Fruit fly (Drosophila melanogaster) whole organism, embryonic: ENCODE measurements around the gene bnl.

Experiments
- Antp ChIP-seq: fragments of 200-800 bp; sonication (Bioruptor generic); optimal IDR thresholded peaks from 3 replicates; lab custom pipeline; 2016; ENCODE audit warnings: missing biosample characterization, missing genetic modification characterization
- CG10209 ChIP-seq: fragments of 200-800 bp; sonication (Bioruptor generic); optimal IDR thresholded peaks from 3 replicates; lab custom pipeline; 2017; ENCODE audit warnings: missing biosample characterization, mild to moderate bottlenecking, missing genetic modification characterization, missing genetic modification reagents
- CG10274 ChIP-seq: fragments of 200-800 bp; sonication (Bioruptor generic); optimal IDR thresholded peaks from 3 replicates; lab custom pipeline; 2017; ENCODE audit warnings: missing biosample characterization, mild to moderate bottlenecking, missing genetic modification characterization
- CG11093 ChIP-seq: fragments of 200-800 bp; sonication (Bioruptor generic); IDR thresholded peaks from 3 replicates; pipeline ENCODE4 v1.3.6; 2022; ENCODE audit warnings: missing biosample characterization, missing genetic modification characterization
- CG11398 ChIP-seq: fragments of 200-800 bp; sonication (Bioruptor generic); optimal IDR thresholded peaks from 2 replicates; lab custom pipeline; 2016; ENCODE audit warnings: missing biosample characterization, missing genetic modification characterization
- CG12104 ChIP-seq: fragments of 200-800 bp; sonication (Bioruptor generic); optimal IDR thresholded peaks from 3 replicates; lab custom pipeline; 2016; ENCODE audit warnings: missing biosample characterization, missing genetic modification characterization
- CG12299 ChIP-seq: fragments of 200-800 bp; sonication (Bioruptor generic); optimal IDR thresholded peaks from 2 replicates; lab custom pipeline; 2018; ENCODE audit warnings: missing biosample characterization, mild to moderate bottlenecking, missing genetic modification characterization
- CG12391 ChIP-seq: fragments of 200-800 bp; sonication (Bioruptor generic); optimal IDR thresholded peaks from 3 replicates; lab custom pipeline; 2018; ENCODE audit warnings: missing biosample characterization, mild to moderate bottlenecking, missing genetic modification characterization, moderate library complexity
- CG15514 ChIP-seq: fragments of 200-800 bp; sonication (Bioruptor generic); optimal IDR thresholded peaks from 3 replicates; lab custom pipeline; 2017; ENCODE audit warnings: missing biosample characterization, missing genetic modification characterization, mild to moderate bottlenecking, moderate library complexity, missing genetic modification reagents
- CG18262 ChIP-seq: fragments of 200-800 bp; optimal IDR thresholded peaks from 3 replicates; lab custom pipeline; 2019; ENCODE audit warnings: missing biosample characterization, mild to moderate bottlenecking, missing genetic modification characterization, moderate library complexity
- CG18619 ChIP-seq: fragments of 200-800 bp; sonication (Bioruptor generic); optimal IDR thresholded peaks from 3 replicates; lab custom pipeline; 2017; ENCODE audit warnings: missing biosample characterization, mild to moderate bottlenecking, missing genetic modification characterization
- CG2116 ChIP-seq: fragments of 200-800 bp; sonication (Bioruptor generic); optimal IDR thresholded peaks from 3 replicates; lab custom pipeline; 2018; ENCODE audit warnings: missing biosample characterization, mild to moderate bottlenecking, missing genetic modification characterization
- CG2199 ChIP-seq: fragments of 200-800 bp; sonication (Bioruptor generic); IDR thresholded peaks from 3 replicates; pipeline ENCODE4 v1.3.6; 2022; ENCODE audit warnings: missing biosample characterization, missing genetic modification characterization
- CG3281 ChIP-seq: fragments of 200-800 bp; sonication (Bioruptor generic); optimal IDR thresholded peaks from 3 replicates; lab custom pipeline; 2017; ENCODE audit warnings: missing biosample characterization, mild to moderate bottlenecking, missing genetic modification characterization
- CG34422 ChIP-seq: fragments of 200-800 bp; sonication (Bioruptor generic); IDR thresholded peaks from 3 replicates; pipeline ENCODE4 v1.3.6; 2022; ENCODE audit warnings: missing biosample characterization, missing genetic modification characterization
- CG3838 ChIP-seq: fragments of 200-800 bp; sonication (Bioruptor generic); optimal IDR thresholded peaks from 3 replicates; lab custom pipeline; 2016; ENCODE audit warnings: missing biosample characterization, missing genetic modification characterization
- CG4820 ChIP-seq: fragments of 200-800 bp; sonication (Bioruptor generic); optimal IDR thresholded peaks from 3 replicates; lab custom pipeline; 2016; ENCODE audit warnings: missing biosample characterization, missing genetic modification characterization
- CG6654 ChIP-seq: fragments of 200-800 bp; sonication (Bioruptor generic); optimal IDR thresholded peaks from 2 replicates; lab custom pipeline; 2017; ENCODE audit warnings: missing biosample characterization, mild to moderate bottlenecking, missing genetic modification characterization
- CG6791 ChIP-seq: fragments of 200-800 bp; sonication (Bioruptor generic); IDR thresholded peaks from 3 replicates; pipeline ENCODE4 v1.3.6; 2022; ENCODE audit warnings: missing biosample characterization, missing genetic modification characterization; ENCODE audit not compliant: partially characterized antibody
- CG6854 ChIP-seq: fragments of 200-800 bp; sonication (Bioruptor generic); optimal IDR thresholded peaks from 3 replicates; lab custom pipeline; 2017; ENCODE audit warnings: missing biosample characterization, mild to moderate bottlenecking, missing genetic modification characterization
- CG7786 ChIP-seq: fragments of 200-800 bp; sonication (Bioruptor generic); optimal IDR thresholded peaks from 2 replicates; lab custom pipeline; 2016; ENCODE audit warnings: missing biosample characterization, missing genetic modification characterization
- CG8924 ChIP-seq: fragments of 200-800 bp; optimal IDR thresholded peaks from 3 replicates; lab custom pipeline; 2019; ENCODE audit warnings: missing biosample characterization, mild to moderate bottlenecking, missing genetic modification characterization, moderate library complexity
- Dbx ChIP-seq: fragments of 200-800 bp; sonication (Bioruptor generic); IDR thresholded peaks from 3 replicates; pipeline ENCODE4 v1.3.6; 2022; ENCODE audit warnings: missing biosample characterization, missing genetic modification characterization
- Hey ChIP-seq: fragments of 200-800 bp; sonication (Bioruptor generic); optimal IDR thresholded peaks from 3 replicates; lab custom pipeline; 2018; ENCODE audit warnings: missing biosample characterization, mild to moderate bottlenecking, missing genetic modification characterization
- Hsf ChIP-seq: fragments of 200-800 bp; sonication (Bioruptor generic); optimal IDR thresholded peaks from 3 replicates; lab custom pipeline; 2016; ENCODE audit warnings: missing biosample characterization, missing genetic modification characterization
- Lpt ChIP-seq: fragments of >200 bp; optimal IDR thresholded peaks from 2 replicates; lab custom pipeline; 2018; ENCODE audit warnings: missing biosample characterization, missing genetic modification characterization
- MESR4 ChIP-seq: fragments of 200-800 bp; sonication (Bioruptor generic); optimal IDR thresholded peaks from 2 replicates; lab custom pipeline; 2018; ENCODE audit warnings: missing biosample characterization, mild to moderate bottlenecking, missing genetic modification characterization, moderate library complexity
- Mes4 ChIP-seq: fragments of 200-800 bp; sonication (Bioruptor generic); optimal IDR thresholded peaks from 2 replicates; lab custom pipeline; 2016; ENCODE audit warnings: missing biosample characterization, missing genetic modification characterization
- Nf-YB ChIP-seq: fragments of 200-800 bp; sonication (Bioruptor generic); optimal IDR thresholded peaks from 3 replicates; lab custom pipeline; 2019; ENCODE audit warnings: missing biosample characterization, mild to moderate bottlenecking, missing genetic modification characterization, moderate library complexity
- NfI ChIP-seq: fragments of 200-800 bp; sonication (Bioruptor generic); optimal IDR thresholded peaks from 3 replicates; lab custom pipeline; 2018; ENCODE audit warnings: missing biosample characterization, mild to moderate bottlenecking, missing genetic modification characterization, moderate library complexity
- Pdp1 ChIP-seq, 2 experiments: fragments of 200-800 bp; sonication (Bioruptor generic); optimal IDR thresholded peaks; 3 replicates each; lab custom pipeline; 2016; ENCODE audit warnings: missing biosample characterization in 2 of 2, missing genetic modification characterization in 2 of 2, mild to moderate bottlenecking in 1 of 2, moderate library complexity in 1 of 2
- Sox102F ChIP-seq: fragments of 200-800 bp; sonication (Bioruptor generic); optimal IDR thresholded peaks from 2 replicates; lab custom pipeline; 2018; ENCODE audit warnings: missing biosample characterization, mild to moderate bottlenecking, missing genetic modification characterization, moderate library complexity
- Sry-β ChIP-seq: fragments of 200-800 bp; sonication (Bioruptor generic); optimal IDR thresholded peaks from 2 replicates; lab custom pipeline; 2018; ENCODE audit warnings: missing biosample characterization, mild to moderate bottlenecking, missing genetic modification characterization, moderate library complexity
- Xrp1 ChIP-seq: fragments of 200-800 bp; sonication (Bioruptor generic); IDR thresholded peaks from 2 replicates; pipeline ENCODE4 v1.3.6; 2022; ENCODE audit warnings: missing biosample characterization, missing genetic modification characterization
- ab ChIP-seq: fragments of 200-800 bp; sonication (Bioruptor generic); optimal IDR thresholded peaks from 2 replicates; lab custom pipeline; 2016; ENCODE audit warnings: missing biosample characterization, missing genetic modification characterization
- bowl ChIP-seq: fragments of 200-800 bp; sonication (Bioruptor generic); IDR thresholded peaks from 2 replicates; pipeline ENCODE4 v1.3.6; 2022; ENCODE audit warnings: missing biosample characterization, missing genetic modification characterization
- cad ChIP-seq: fragments of >200 bp; optimal IDR thresholded peaks from 2 replicates; lab custom pipeline; 2017; ENCODE audit warnings: missing biosample characterization, missing genetic modification characterization
- disco-r ChIP-seq: fragments of 200-800 bp; sonication (Bioruptor generic); optimal IDR thresholded peaks from 2 replicates; lab custom pipeline; 2016; ENCODE audit warnings: missing biosample characterization, missing genetic modification characterization
- ems ChIP-seq: fragments of 200-800 bp; sonication (Bioruptor generic); optimal IDR thresholded peaks from 3 replicates; lab custom pipeline; 2016; ENCODE audit warnings: missing biosample characterization, missing genetic modification characterization
- fd102C ChIP-seq: fragments of 200-800 bp; sonication (Bioruptor generic); optimal IDR thresholded peaks from 2 replicates; lab custom pipeline; 2018; ENCODE audit warnings: missing biosample characterization, mild to moderate bottlenecking, missing genetic modification characterization, moderate library complexity
- gem ChIP-seq: fragments of 200-800 bp; sonication (Bioruptor generic); optimal IDR thresholded peaks from 2 replicates; lab custom pipeline; 2019; ENCODE audit warnings: missing biosample characterization, mild to moderate bottlenecking, missing genetic modification characterization, moderate library complexity
- ham ChIP-seq: fragments of 200-800 bp; sonication (Bioruptor generic); IDR thresholded peaks from 2 replicates; pipeline ENCODE4 v1.3.6; 2022; ENCODE audit warnings: missing biosample characterization, missing genetic modification characterization
- hkb ChIP-seq, 2 experiments: fragments of 200-800 bp in 1 of 2; fragments of >200 bp in 1 of 2; sonication (Bioruptor generic) in 1 of 2; IDR thresholded peaks in 1 of 2; optimal IDR thresholded peaks in 1 of 2; 2 replicates each; pipeline versions ENCODE4 v1.3.6 to Lab custom; 2017 to 2022; ENCODE audit warnings: missing biosample characterization in 1 of 2, missing genetic modification characterization in 1 of 2
- kay ChIP-seq: fragments of 200-800 bp; sonication (Bioruptor generic); optimal IDR thresholded peaks from 2 replicates; lab custom pipeline; 2016; ENCODE audit warnings: missing biosample characterization, missing genetic modification characterization
- ken ChIP-seq: fragments of 200-800 bp; sonication (Bioruptor generic); IDR thresholded peaks from 3 replicates; pipeline ENCODE4 v1.3.6; 2022; ENCODE audit warnings: missing biosample characterization, missing genetic modification characterization
- oc ChIP-seq: fragments of 200-800 bp; sonication (Bioruptor generic); optimal IDR thresholded peaks from 2 replicates; lab custom pipeline; 2018; ENCODE audit warnings: missing biosample characterization, mild to moderate bottlenecking, missing genetic modification characterization, moderate library complexity
- scrt ChIP-seq: fragments of 200-800 bp; sonication (Bioruptor generic); optimal IDR thresholded peaks from 2 replicates; lab custom pipeline; 2018; ENCODE audit warnings: missing biosample characterization, mild to moderate bottlenecking, missing genetic modification characterization, moderate library complexity
- shn ChIP-seq: fragments of 200-800 bp; sonication (Bioruptor generic); optimal IDR thresholded peaks from 3 replicates; lab custom pipeline; 2016; ENCODE audit warnings: missing biosample characterization, missing genetic modification characterization
- stwl ChIP-seq: fragments of 200-800 bp; sonication (Bioruptor generic); optimal IDR thresholded peaks from 3 replicates; lab custom pipeline; 2018; ENCODE audit warnings: missing biosample characterization, mild to moderate bottlenecking, missing genetic modification characterization, moderate library complexity

Gene bnl

dm6 chr3R:19846870-19847590, 10.4 kb upstream of the bnl start, which contains the start of gene MICU3 (continued):
- TF ChIP-seq fd102C (GFP tag; lab: Kevin White, UChicago) (no peak), Sry-β (GFP tag; lab: Kevin White, UChicago) (peak; percentile 83), Xrp1 (GFP tag; lab: Robert Waterston, UW) (peak; percentile 48; the same call in 1 of the 2 replicates), CG6791 (GFP tag; lab: Robert Waterston, UW) (peak; percentile 71; the same call in 2 of the 3 replicates), MESR4 (no peak), Sox102F (GFP tag; lab: Kevin White, UChicago) (peak; percentile 60), Mes4 (GFP tag; lab: Kevin White, UChicago) (peak; percentile 37), CG34422 (GFP tag; lab: Robert Waterston, UW) (peak; percentile 48; the same call in 1 of the 3 replicates), CG11398 (GFP tag; lab: Kevin White, UChicago) (no peak), Dbx (peak; percentile 56; the same call in 1 of the 3 replicates), kay (peak; percentile 47), CG3838 (GFP tag; lab: Kevin White, UChicago) (peak; percentile 13), CG3281 (GFP tag; lab: Kevin White, UChicago) (peak; percentile 43), ems (GFP tag; lab: Kevin White, UChicago) (peak; percentile 47), Hsf (GFP tag; lab: Kevin White, UChicago) (peak; percentile 71), Pdp1 (GFP tag; optimal IDR thresholded peaks at IDR 0.05; lab: Kevin White, UChicago) (peak; percentile 56 to 67), CG15514 (GFP tag; lab: Kevin White, UChicago) (peak; percentile 29), Antp (GFP tag; lab: Kevin White, UChicago) (peak; percentile 66), disco-r (GFP tag; lab: Kevin White, UChicago) (peak; percentile 6), NfI (GFP tag; lab: Kevin White, UChicago) (peak; percentile 61), gem (tag; lab: Kevin White, UChicago) (peak; percentile 77), CG6854 (GFP tag; lab: Kevin White, UChicago) (no peak), cad (GFP tag; lab: Kevin White, UChicago) (no peak), bowl (GFP tag; lab: Robert Waterston, UW) (0 out of 2 replicates have a peak, but pooled peaks have one; percentile 18), CG8924 (tag; lab: Kevin White, UChicago) (peak; percentile 43), CG6654 (GFP tag; lab: Kevin White, UChicago) (no peak), CG18619 (GFP tag; lab: Kevin White, UChicago) (peak; percentile 61), Hey (tag; lab: Kevin White, UChicago) (no peak), ab (GFP tag; lab: Kevin White, UChicago) (peak; percentile 17), oc (tag; lab: Kevin White, UChicago) (no peak), CG10209 (GFP tag; lab: Kevin White, UChicago) (peak; percentile 72), scrt (GFP tag; lab: Kevin White, UChicago) (no peak), CG7786 (GFP tag; lab: Kevin White, UChicago) (peak; percentile 58), shn (GFP tag; lab: Kevin White, UChicago) (peak; percentile 33), hkb (optimal IDR thresholded peaks at IDR 0.05; lab: Kevin White, UChicago) (no peak), hkb (GFP tag; IDR thresholded peaks at IDR 0.05; lab: Robert Waterston, UW) (no peak), ham (GFP tag; lab: Robert Waterston, UW) (no peak), CG11093 (GFP tag; lab: Robert Waterston, UW) (no peak), CG12104 (GFP tag; lab: Kevin White, UChicago) (peak; percentile 44), ken (GFP tag; lab: Robert Waterston, UW) (no peak; the same call in 2 of the 3 replicates), CG12299 (tag; lab: Kevin White, UChicago) (no peak), CG4820 (GFP tag; lab: Kevin White, UChicago) (peak; percentile 63), CG2116 (GFP tag; lab: Kevin White, UChicago) (peak; percentile 53), Lpt (GFP tag; lab: Kevin White, UChicago) (no peak), stwl (tag; lab: Kevin White, UChicago) (peak; percentile 47), CG18262 (no peak), CG2199 (GFP tag; lab: Robert Waterston, UW) (no peak), Nf-YB (no peak), CG12391 (tag; lab: Kevin White, UChicago) (peak; percentile 70), CG10274 (GFP tag; lab: Kevin White, UChicago) (peak; percentile 19)
